Fruit fly (Drosophila melanogaster) whole organism, pupa: ENCODE data around the gene CG11035.

Experiments used
- CG15710 ChIP-seq: fragments of 200-800 bp; sonication (Bioruptor generic); optimal IDR thresholded peaks from 2 replicates; lab custom pipeline; 2018; ENCODE audit warnings: missing biosample characterization, mild to moderate bottlenecking, missing genetic modification characterization, moderate library complexity
- CG32121 ChIP-seq: fragments of 200-800 bp; sonication (Bioruptor generic); IDR thresholded peaks from 2 replicates; pipeline ENCODE4 v1.3.6; 2022; ENCODE audit warnings: missing biosample characterization, missing genetic modification characterization
- CG8159 ChIP-seq: fragments of 200-800 bp; sonication (Bioruptor generic); optimal IDR thresholded peaks from 3 replicates; lab custom pipeline; 2018; ENCODE audit warnings: missing biosample characterization, mild to moderate bottlenecking, missing genetic modification characterization, moderate library complexity
- CG8301 ChIP-seq: fragments of 200-800 bp; sonication (Bioruptor generic); optimal IDR thresholded peaks from 2 replicates; lab custom pipeline; 2018; ENCODE audit warnings: missing biosample characterization, mild to moderate bottlenecking, missing genetic modification characterization
- D1 ChIP-seq: fragments of 200-800 bp; sonication (Bioruptor generic); optimal IDR thresholded peaks from 2 replicates; lab custom pipeline; 2018; ENCODE audit warnings: missing biosample characterization, mild to moderate bottlenecking, missing genetic modification characterization, moderate library complexity
- EcR ChIP-seq: fragments of 200-800 bp; sonication (Bioruptor generic); optimal IDR thresholded peaks from 3 replicates; lab custom pipeline; 2019; ENCODE audit warnings: missing biosample characterization, missing genetic modification characterization, mild to moderate bottlenecking, moderate library complexity, missing genetic modification reagents

- TF ChIP-seq CG8301 (tag; lab: Kevin White, UChicago) (no peak), CG32121 (no peak), EcR (GFP tag; lab: Kevin White, UChicago) (no peak), CG8159 (tag; lab: Kevin White, UChicago) (no peak), D1 (no peak), CG15710 (tag; lab: Kevin White, UChicago) (no peak)
These were observed 33.2 kb downstream of the CG11035 start, which contains the start of gene PIG-H for dm6 chr3R:7999530-8000116.
